Fruit fly (Drosophila melanogaster) whole organism, prepupa: Measurements from ENCODE around the gene Blm.
A peak's percentile ranks its signal among the peaks of the same experiment; 100 is the strongest.

Experiments
- CG10631 ChIP-seq: fragments of 200-800 bp; sonication (Bioruptor generic); optimal IDR thresholded peaks from 2 replicates; lab custom pipeline; 2016; ENCODE audit warnings: missing biosample characterization, missing genetic modification characterization
- CG11762 ChIP-seq: fragments of 200-800 bp; sonication (Bioruptor generic); optimal IDR thresholded peaks from 3 replicates; lab custom pipeline; 2016; ENCODE audit warnings: missing biosample characterization, missing genetic modification characterization; ENCODE audit not compliant: insufficient read depth
- CG15336 ChIP-seq: fragments of 200-800 bp; sonication (Bioruptor generic); IDR thresholded peaks from 2 replicates; pipeline ENCODE4 v1.3.6; 2022; ENCODE audit warnings: missing biosample characterization, missing genetic modification characterization
- CG16779 ChIP-seq: fragments of 200-800 bp; sonication (Bioruptor generic); optimal IDR thresholded peaks from 3 replicates; lab custom pipeline; 2017; ENCODE audit warnings: missing biosample characterization, mild to moderate bottlenecking, missing genetic modification characterization
- CG3032 ChIP-seq: fragments of 200-800 bp; optimal IDR thresholded peaks from 2 replicates; lab custom pipeline; 2019; ENCODE audit warnings: missing biosample characterization, mild to moderate bottlenecking, missing genetic modification characterization, moderate library complexity
- CG31627 ChIP-seq: fragments of 200-800 bp; sonication (Bioruptor generic); optimal IDR thresholded peaks from 3 replicates; lab custom pipeline; 2016; ENCODE audit warnings: missing biosample characterization, missing genetic modification characterization
- CG32006 ChIP-seq: fragments of 200-800 bp; sonication (Bioruptor generic); optimal IDR thresholded peaks from 3 replicates; lab custom pipeline; 2017; ENCODE audit warnings: missing biosample characterization, mild to moderate bottlenecking, missing genetic modification characterization
- CG34406 ChIP-seq: fragments of 200-800 bp; sonication (Bioruptor generic); optimal IDR thresholded peaks from 3 replicates; lab custom pipeline; 2016; ENCODE audit warnings: missing biosample characterization, missing genetic modification characterization
- CG4318 ChIP-seq: fragments of 200-800 bp; sonication (Bioruptor generic); optimal IDR thresholded peaks from 3 replicates; lab custom pipeline; 2017; ENCODE audit warnings: missing biosample characterization, mild to moderate bottlenecking, missing genetic modification characterization
- CG6276 ChIP-seq: fragments of 200-800 bp; sonication (Bioruptor generic); optimal IDR thresholded peaks from 2 replicates; lab custom pipeline; 2017; ENCODE audit warnings: missing biosample characterization, mild to moderate bottlenecking, missing genetic modification characterization
- CG6792 ChIP-seq: fragments of 200-800 bp; sonication (Bioruptor generic); optimal IDR thresholded peaks from 3 replicates; lab custom pipeline; 2016; ENCODE audit warnings: missing biosample characterization, missing genetic modification characterization
- CG6808 ChIP-seq: fragments of 200-800 bp; sonication (Bioruptor generic); optimal IDR thresholded peaks from 3 replicates; lab custom pipeline; 2017; ENCODE audit warnings: missing biosample characterization, missing genetic modification characterization, mild to moderate bottlenecking, moderate library complexity, missing genetic modification reagents
- CG6854 ChIP-seq: fragments of 200-800 bp; sonication (Bioruptor generic); optimal IDR thresholded peaks from 2 replicates; lab custom pipeline; 2017; ENCODE audit warnings: missing biosample characterization, mild to moderate bottlenecking, missing genetic modification characterization
- CG7368 ChIP-seq: fragments of 200-800 bp; sonication (Bioruptor generic); optimal IDR thresholded peaks from 3 replicates; lab custom pipeline; 2016; ENCODE audit warnings: missing biosample characterization, missing genetic modification characterization
- Eip75B ChIP-seq: fragments of 200-800 bp; sonication (Bioruptor generic); optimal IDR thresholded peaks from 3 replicates; lab custom pipeline; 2016; ENCODE audit warnings: missing biosample characterization, missing genetic modification characterization
- Eip78C ChIP-seq: fragments of 200-800 bp; sonication (Bioruptor generic); peaks from one replicate; lab custom pipeline; 2016; ENCODE audit warnings: missing biosample characterization, missing genetic modification characterization
- Eip93F ChIP-seq: fragments of 200-800 bp; sonication (Bioruptor generic); optimal IDR thresholded peaks from 2 replicates; lab custom pipeline; 2016; ENCODE audit warnings: missing biosample characterization, mild to moderate bottlenecking, missing genetic modification characterization
- Gug ChIP-seq: fragments of 200-800 bp; sonication (Bioruptor generic); IDR thresholded peaks from 2 replicates; pipeline ENCODE4 v1.3.6; 2022; ENCODE audit warnings: missing biosample characterization, missing genetic modification characterization
- Hr4 ChIP-seq: fragments of 200-800 bp; sonication (Bioruptor generic); optimal IDR thresholded peaks from 3 replicates; lab custom pipeline; 2016; ENCODE audit warnings: missing biosample characterization, missing genetic modification characterization
- Lpt ChIP-seq: fragments of 200-800 bp; sonication (Bioruptor generic); optimal IDR thresholded peaks from 3 replicates; lab custom pipeline; 2016; ENCODE audit warnings: missing biosample characterization, missing genetic modification characterization
- Met ChIP-seq: fragments of 200-800 bp; sonication (Bioruptor generic); optimal IDR thresholded peaks from 3 replicates; lab custom pipeline; 2016; ENCODE audit warnings: missing biosample characterization, missing genetic modification characterization
- OdsH ChIP-seq: fragments of 200-800 bp; sonication (Bioruptor generic); optimal IDR thresholded peaks from 3 replicates; lab custom pipeline; 2016; ENCODE audit warnings: missing biosample characterization, missing genetic modification characterization
- Sox102F ChIP-seq: fragments of 200-800 bp; sonication (Bioruptor generic); optimal IDR thresholded peaks from 2 replicates; lab custom pipeline; 2016; ENCODE audit warnings: missing biosample characterization, mild to moderate bottlenecking, missing genetic modification characterization
- Sox14 ChIP-seq: fragments of 200-800 bp; sonication (Bioruptor generic); optimal IDR thresholded peaks from 3 replicates; lab custom pipeline; 2016; ENCODE audit warnings: missing biosample characterization, missing genetic modification characterization
- Sox15 ChIP-seq: fragments of 200-800 bp; sonication (Bioruptor generic); optimal IDR thresholded peaks from 3 replicates; lab custom pipeline; 2016; ENCODE audit warnings: missing biosample characterization, missing genetic modification characterization
- acj6 ChIP-seq: fragments of 200-800 bp; sonication (Bioruptor generic); optimal IDR thresholded peaks from 3 replicates; lab custom pipeline; 2016; ENCODE audit warnings: missing biosample characterization, missing genetic modification characterization
- cyc ChIP-seq: fragments of 200-800 bp; sonication (Bioruptor generic); optimal IDR thresholded peaks from 3 replicates; lab custom pipeline; 2016; ENCODE audit warnings: missing biosample characterization, missing genetic modification characterization
- dac ChIP-seq: fragments of 200-800 bp; sonication (Bioruptor generic); optimal IDR thresholded peaks from 2 replicates; lab custom pipeline; 2017; ENCODE audit warnings: missing biosample characterization, mild to moderate bottlenecking, missing genetic modification characterization
- eg ChIP-seq: fragments of 200-800 bp; sonication (Bioruptor generic); IDR thresholded peaks from 3 replicates; pipeline ENCODE4 v1.3.6; 2022; ENCODE audit warnings: missing biosample characterization, missing genetic modification characterization
- fd59A ChIP-seq: fragments of 200-800 bp; sonication (Bioruptor generic); optimal IDR thresholded peaks from 2 replicates; lab custom pipeline; 2017; ENCODE audit warnings: missing biosample characterization, mild to moderate bottlenecking, missing genetic modification characterization, missing genetic modification reagents
- fd85E ChIP-seq: fragments of 200-800 bp; sonication (Bioruptor generic); optimal IDR thresholded peaks from 3 replicates; lab custom pipeline; 2016; ENCODE audit warnings: missing biosample characterization, missing genetic modification characterization
- fkh ChIP-seq: fragments of 200-800 bp; sonication (Bioruptor generic); optimal IDR thresholded peaks from 3 replicates; lab custom pipeline; 2017; ENCODE audit warnings: missing biosample characterization, mild to moderate bottlenecking, missing genetic modification characterization, moderate library complexity
- pdm3 ChIP-seq: fragments of 200-800 bp; sonication (Bioruptor generic); optimal IDR thresholded peaks from 3 replicates; lab custom pipeline; 2016; ENCODE audit warnings: missing biosample characterization, missing genetic modification characterization
- spab ChIP-seq: fragments of 200-800 bp; sonication (Bioruptor generic); optimal IDR thresholded peaks from 2 replicates; lab custom pipeline; 2017; ENCODE audit warnings: missing biosample characterization, mild to moderate bottlenecking, missing genetic modification characterization, missing genetic modification reagents
- svp ChIP-seq: fragments of 200-800 bp; sonication (Bioruptor generic); peaks from one replicate; lab custom pipeline; 2016; ENCODE audit warnings: missing biosample characterization, missing genetic modification characterization
- vri ChIP-seq: fragments of 200-800 bp; sonication (Bioruptor generic); optimal IDR thresholded peaks from 3 replicates; lab custom pipeline; 2016; ENCODE audit warnings: missing biosample characterization, mild to moderate bottlenecking, missing genetic modification characterization

The Blm gene

DNA sequence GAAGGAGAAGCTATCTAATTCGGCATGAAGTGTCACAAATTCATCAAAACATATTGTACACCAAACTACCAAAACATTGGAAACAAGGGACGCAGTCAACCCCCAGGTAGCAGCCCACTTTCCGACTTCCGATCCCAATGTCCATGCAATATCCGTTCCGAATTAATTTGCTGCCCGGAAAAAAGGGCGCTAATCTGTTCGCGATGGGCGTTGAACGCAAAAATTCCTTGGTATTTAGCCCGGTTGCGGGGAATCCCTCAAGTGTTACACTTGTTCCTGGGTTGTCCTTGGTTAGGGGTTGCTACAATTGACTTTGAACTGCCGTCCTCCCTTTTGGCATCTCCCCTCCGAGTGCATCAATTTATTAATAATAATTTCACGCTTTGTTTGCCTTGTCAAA lies 49.1 kb downstream of the Blm start:
- TF ChIP-seq fkh (GFP tag; lab: Kevin White, UChicago) (no peak), Gug (GFP tag; lab: Robert Waterston, UW) (no peak), fd59A (GFP tag; lab: Kevin White, UChicago) (no peak), pdm3 (GFP tag; lab: Kevin White, UChicago) (no peak), CG6276 (GFP tag; lab: Kevin White, UChicago) (no peak), dac (no peak), CG16779 (no peak), CG6854 (GFP tag; lab: Kevin White, UChicago) (no peak), fd85E (GFP tag; lab: Kevin White, UChicago) (no peak)
- TF ChIP-seq, all 60 proteins: peak for 0

DNA sequence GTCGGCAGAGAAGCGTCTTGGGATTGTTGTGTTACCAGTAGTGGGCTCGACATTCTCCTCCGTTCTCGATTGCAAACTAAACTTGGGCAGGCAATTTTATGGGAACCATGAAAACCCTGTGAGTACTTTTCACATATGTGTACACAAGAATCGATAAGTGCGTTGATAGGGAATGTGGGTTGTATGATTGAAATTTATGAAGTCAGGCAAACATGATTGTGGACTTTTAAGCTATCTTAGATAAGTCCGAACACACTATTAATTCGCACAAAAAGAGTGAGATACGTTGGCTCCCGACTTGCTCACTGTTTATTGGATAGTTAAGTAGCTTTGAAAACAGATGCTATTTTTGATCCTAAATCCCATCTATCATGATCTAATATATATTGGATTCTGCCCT lies 49.8 kb downstream of the Blm start, which contains the start of gene CG18765:
CG18765 (minus strand) TSS at position 53 of the 400 bp plus-strand sequence.
- TF ChIP-seq fkh (GFP tag; lab: Kevin White, UChicago) (peak; percentile 10), Sox15 (GFP tag; lab: Kevin White, UChicago) (no peak), CG34406 (GFP tag; lab: Kevin White, UChicago) (no peak), Met (GFP tag; lab: Kevin White, UChicago) (no peak), vri (no peak)
- TF ChIP-seq, all 60 proteins: peak for 1

DNA sequence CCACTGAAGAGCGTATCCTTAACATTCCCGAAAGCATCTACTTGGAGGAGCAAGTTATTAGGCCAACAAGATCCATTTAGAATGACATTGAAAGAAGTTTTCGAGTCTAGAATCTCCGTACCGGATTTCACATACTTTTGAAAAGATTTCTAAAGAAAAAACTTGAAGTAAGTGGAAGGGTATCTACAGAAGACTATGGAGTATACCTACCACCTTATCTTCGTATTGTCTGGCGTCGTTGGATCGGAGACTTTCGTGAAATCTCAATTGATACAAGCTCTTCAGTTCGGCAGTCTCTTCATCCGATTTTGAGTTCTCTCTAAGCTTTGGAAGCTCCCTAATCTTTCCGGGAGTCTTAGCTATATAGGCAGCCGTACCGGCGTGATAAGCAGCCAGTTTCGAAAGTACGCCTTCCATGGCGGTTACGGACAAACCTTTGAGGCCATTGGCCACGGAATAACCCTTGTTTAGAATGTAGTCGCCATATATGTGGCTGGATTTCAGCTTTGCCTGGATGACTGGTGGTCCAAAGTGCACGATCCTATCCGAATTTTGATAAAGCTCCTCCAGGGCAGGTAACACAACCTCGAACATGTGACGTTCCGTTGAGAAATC lies 50.6 kb downstream of the Blm start:
- TF ChIP-seq vri, result peak; percentile 24
- peak; percentile 9 for TF ChIP-seq Eip78C (GFP tag; lab: Kevin White, UChicago)
- TF ChIP-seq CG11762 (GFP tag; lab: Kevin White, UChicago), result no peak
- TF ChIP-seq Hr4, result no peak
- TF ChIP-seq spab (GFP tag; lab: Kevin White, UChicago), result no peak
- TF ChIP-seq CG16779, result no peak
- no peak for TF ChIP-seq CG34406 (GFP tag; lab: Kevin White, UChicago)
- no peak for TF ChIP-seq Sox102F (GFP tag; lab: Kevin White, UChicago)

DNA sequence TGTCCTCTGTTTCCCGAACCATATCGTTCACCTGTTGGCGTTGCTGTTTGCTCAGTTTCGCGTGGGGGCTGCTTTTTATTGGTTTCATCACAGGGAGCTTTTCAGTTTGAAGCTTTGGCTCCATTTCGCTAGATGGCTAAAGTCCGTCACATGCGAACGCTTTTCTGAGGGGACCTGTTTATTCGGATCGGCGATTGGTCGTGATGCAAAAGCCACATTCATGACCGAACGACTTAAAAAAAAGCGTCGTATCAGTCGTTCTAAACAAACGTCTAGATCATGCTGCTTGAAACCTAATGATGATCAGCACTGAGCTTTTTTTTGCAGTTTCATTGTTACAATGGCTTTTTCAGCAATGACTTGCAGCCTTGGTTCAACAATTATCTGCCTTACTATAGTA lies 51.7 kb downstream of the Blm start, which contains the start of gene CG6908:
CG6908 (minus strand) TSS at position 152 of the 400 bp plus-strand sequence.
- TF ChIP-seq Sox14 (no peak), CG32006 (no peak), svp (GFP tag; lab: Kevin White, UChicago) (peak; percentile 76), CG15336 (GFP tag; lab: Robert Waterston, UW) (0 out of 2 replicates have a peak, but pooled peaks have one; percentile 24), vri (peak; percentile 45), Eip93F (GFP tag; lab: Kevin White, UChicago) (no peak), acj6 (GFP tag; lab: Kevin White, UChicago) (no peak), fd59A (GFP tag; lab: Kevin White, UChicago) (no peak), CG6276 (GFP tag; lab: Kevin White, UChicago) (peak; percentile 16), eg (GFP tag; lab: Robert Waterston, UW) (0 out of 3 replicates have a peak, but pooled peaks have one; percentile 30), CG6808 (GFP tag; lab: Kevin White, UChicago) (no peak), cyc (GFP tag; lab: Kevin White, UChicago) (no peak), CG6854 (GFP tag; lab: Kevin White, UChicago) (no peak)

DNA sequence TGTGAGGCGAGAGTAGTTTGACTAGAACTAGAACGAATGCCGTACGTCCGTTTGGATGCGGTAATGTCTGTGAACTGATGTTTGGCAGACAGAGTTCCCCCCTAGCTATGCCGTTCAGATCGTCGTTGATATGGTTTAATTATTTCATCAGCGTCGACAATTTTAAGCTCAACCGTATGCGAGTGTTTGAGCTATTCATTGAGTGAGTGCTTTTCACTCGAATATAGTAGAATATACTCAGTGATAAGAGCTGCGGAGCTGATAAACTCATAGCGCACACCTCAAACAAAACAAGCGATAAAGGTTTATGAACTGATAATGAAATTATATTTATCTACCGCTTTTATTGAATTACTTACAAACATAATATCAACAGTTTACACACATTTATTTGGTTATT lies 53.5 kb downstream of the Blm start, which contains the start of gene CG6834:
CG6834 (minus strand) TSS at position 79 of the 400 bp plus-strand sequence.
- no peak for TF ChIP-seq Sox15 (GFP tag; lab: Kevin White, UChicago)
- TF ChIP-seq CG4318, result no peak
- no peak for TF ChIP-seq CG31627 (GFP tag; lab: Kevin White, UChicago)
- no peak for TF ChIP-seq Eip75B
- TF ChIP-seq Eip78C (GFP tag; lab: Kevin White, UChicago), result no peak
- TF ChIP-seq CG7368 (GFP tag; lab: Kevin White, UChicago), result no peak
- TF ChIP-seq CG6792 (GFP tag; lab: Kevin White, UChicago), result no peak
- TF ChIP-seq OdsH (GFP tag; lab: Kevin White, UChicago), result no peak
- peak; percentile 49 for TF ChIP-seq fkh (GFP tag; lab: Kevin White, UChicago)
- no peak for TF ChIP-seq Lpt (GFP tag; lab: Kevin White, UChicago)
- TF ChIP-seq CG34406 (GFP tag; lab: Kevin White, UChicago), result no peak
- no peak for TF ChIP-seq dac
- no peak for TF ChIP-seq CG10631
- TF ChIP-seq Sox102F (GFP tag; lab: Kevin White, UChicago), result no peak
- no peak for TF ChIP-seq CG32006
- peak; percentile 64 for TF ChIP-seq vri
- TF ChIP-seq CG3032 (tag; lab: Kevin White, UChicago), result no peak
- TF ChIP-seq svp (GFP tag; lab: Kevin White, UChicago), result peak; percentile 71
- no peak for TF ChIP-seq cyc (GFP tag; lab: Kevin White, UChicago)
